Worm (Caenorhabditis elegans) whole organism, late embryonic: ENCODE data around the gene Y53G8AR.6.

ENCODE experiments used
- C08G9.2 ChIP-seq: sonication (generic microtip); optimal IDR thresholded peaks from 2 replicates; lab custom pipeline; 2016; ENCODE audit warnings: mild to moderate bottlenecking, missing genetic modification characterization, moderate library complexity, missing compliant biosample characterization
- C38D4.7 ChIP-seq: fragments of 200-800 bp; sonication (Bioruptor generic); optimal IDR thresholded peaks from 2 replicates; lab custom pipeline; 2018; ENCODE audit warnings: mild to moderate bottlenecking, missing genetic modification characterization, moderate library complexity, missing compliant biosample characterization
- F13H6.1 ChIP-seq: sonication (generic microtip); optimal IDR thresholded peaks from 2 replicates; lab custom pipeline; 2016; ENCODE audit warnings: missing genetic modification characterization, missing compliant biosample characterization
- K09A11.1 ChIP-seq: sonication (generic microtip); optimal IDR thresholded peaks from 2 replicates; lab custom pipeline; 2017; ENCODE audit warnings: antibody characterized with exemption, mild to moderate bottlenecking, missing genetic modification characterization, missing compliant biosample characterization; ENCODE audit not compliant: insufficient read depth
- ahr-1 ChIP-seq: sonication (generic microtip); optimal IDR thresholded peaks from 2 replicates; lab custom pipeline; 2016; ENCODE audit warnings: missing genetic modification characterization, missing compliant biosample characterization
- ama-1 ChIP-seq: fragments of 150-350 bp; optimal IDR thresholded peaks from 2 replicates; lab custom pipeline; 2014
- ceh-14 ChIP-seq: sonication (generic microtip); optimal IDR thresholded peaks from 2 replicates; lab custom pipeline; 2016; ENCODE audit warnings: missing genotype, missing genetic modification characterization, missing compliant biosample characterization
- ceh-2 ChIP-seq: sonication (generic microtip); optimal IDR thresholded peaks from 2 replicates; lab custom pipeline; 2016; ENCODE audit warnings: missing genotype, missing genetic modification characterization, missing compliant biosample characterization
- ceh-30 ChIP-seq: fragments of 150-350 bp; optimal IDR thresholded peaks from 2 replicates; lab custom pipeline; 2014; ENCODE audit warnings: missing biosample characterization, missing genetic modification characterization
- ceh-31 ChIP-seq: sonication (generic microtip); optimal IDR thresholded peaks from 2 replicates; lab custom pipeline; 2016; ENCODE audit warnings: missing genetic modification characterization, missing compliant biosample characterization
- ceh-34 ChIP-seq: sonication (generic microtip); optimal IDR thresholded peaks from 2 replicates; lab custom pipeline; 2016; ENCODE audit warnings: mild to moderate bottlenecking, missing genetic modification characterization, missing compliant biosample characterization
- ceh-48 ChIP-seq: sonication (generic microtip); optimal IDR thresholded peaks from 2 replicates; lab custom pipeline; 2016; ENCODE audit warnings: missing genetic modification characterization, inconsistent platforms, missing compliant biosample characterization
- che-1 ChIP-seq: sonication (generic microtip); optimal IDR thresholded peaks from 2 replicates; lab custom pipeline; 2016; ENCODE audit warnings: mild to moderate bottlenecking, missing genetic modification characterization, missing compliant biosample characterization
- dmd-4 ChIP-seq: sonication (generic microtip); optimal IDR thresholded peaks from 2 replicates; lab custom pipeline; 2016; ENCODE audit warnings: borderline replicate concordance, missing genetic modification characterization, missing compliant biosample characterization
- dve-1 ChIP-seq: sonication (generic microtip); optimal IDR thresholded peaks from 2 replicates; lab custom pipeline; 2017; ENCODE audit warnings: antibody characterized with exemption, mild to moderate bottlenecking, missing genetic modification characterization, missing compliant biosample characterization
- elt-2 ChIP-seq: sonication (generic microtip); optimal IDR thresholded peaks from 2 replicates; lab custom pipeline; 2016; ENCODE audit warnings: missing genetic modification reagents, missing genetic modification characterization, missing compliant biosample characterization
- fax-1 ChIP-seq: sonication (generic microtip); optimal IDR thresholded peaks from 2 replicates; lab custom pipeline; 2016; ENCODE audit warnings: missing genotype, missing genetic modification characterization, missing compliant biosample characterization
- fkh-6 ChIP-seq: sonication (generic microtip); optimal IDR thresholded peaks from 2 replicates; lab custom pipeline; 2016; ENCODE audit warnings: missing genetic modification characterization, missing compliant biosample characterization
- hlh-15 ChIP-seq: sonication (generic microtip); optimal IDR thresholded peaks from 2 replicates; lab custom pipeline; 2016; ENCODE audit warnings: missing genetic modification characterization, missing compliant biosample characterization
- hlh-30 ChIP-seq: sonication (generic microtip); optimal IDR thresholded peaks from 2 replicates; lab custom pipeline; 2017; ENCODE audit warnings: antibody characterized with exemption, missing genetic modification characterization, missing compliant biosample characterization; ENCODE audit not compliant: insufficient read depth
- lin-11 ChIP-seq: fragments of 200-800 bp; sonication (Bioruptor generic); optimal IDR thresholded peaks from 2 replicates; lab custom pipeline; 2018; ENCODE audit warnings: mild to moderate bottlenecking, missing genetic modification characterization, missing compliant biosample characterization
- madf-2 ChIP-seq: sonication (generic microtip); optimal IDR thresholded peaks from 2 replicates; lab custom pipeline; 2017; ENCODE audit warnings: missing genetic modification characterization, missing compliant biosample characterization
- nfya-1 ChIP-seq: sonication (generic microtip); optimal IDR thresholded peaks from 2 replicates; lab custom pipeline; 2017; ENCODE audit warnings: missing genetic modification characterization, mild to moderate bottlenecking, missing compliant biosample characterization, antibody characterized with exemption, moderate library complexity
- nhr-11 ChIP-seq: fragments of 150-350 bp; optimal IDR thresholded peaks from 2 replicates; lab custom pipeline; 2014; ENCODE audit warnings: missing biosample characterization, missing genetic modification characterization
- nhr-232 ChIP-seq: sonication (generic microtip); optimal IDR thresholded peaks from 2 replicates; lab custom pipeline; 2016; ENCODE audit warnings: missing genetic modification characterization, missing compliant biosample characterization
- npax-4 ChIP-seq: sonication (generic microtip); optimal IDR thresholded peaks from 2 replicates; lab custom pipeline; 2016; ENCODE audit warnings: missing genetic modification characterization, missing compliant biosample characterization
- pag-3 ChIP-seq: sonication (generic microtip); optimal IDR thresholded peaks from 2 replicates; lab custom pipeline; 2016; ENCODE audit warnings: missing compliant biosample characterization, missing genetic modification characterization, borderline replicate concordance
- pat-9 ChIP-seq: fragments of 200-800 bp; sonication (Bioruptor generic); optimal IDR thresholded peaks from 2 replicates; lab custom pipeline; 2018; ENCODE audit warnings: mild to moderate bottlenecking, missing genetic modification characterization, moderate library complexity, missing compliant biosample characterization
- pax-1 ChIP-seq: fragments of 150-350 bp; optimal IDR thresholded peaks from 2 replicates; lab custom pipeline; 2014; ENCODE audit warnings: missing biosample characterization, missing genetic modification characterization
- pha-4 ChIP-seq: fragments of 150-350 bp; optimal IDR thresholded peaks from 2 replicates; lab custom pipeline; 2018; ENCODE audit warnings: missing biosample characterization, missing genetic modification reagents, missing genetic modification characterization
- tbx-7 ChIP-seq: sonication (generic microtip); optimal IDR thresholded peaks from 2 replicates; lab custom pipeline; 2016; ENCODE audit warnings: missing genotype, missing genetic modification characterization, missing compliant biosample characterization
- ttx-3 ChIP-seq: sonication (generic microtip); optimal IDR thresholded peaks from 2 replicates; lab custom pipeline; 2016; ENCODE audit warnings: missing genetic modification reagents, missing genetic modification characterization, missing compliant biosample characterization
- unc-3 ChIP-seq, 2 experiments: fragments of 200-800 bp in 1 of 2; sonication (Bioruptor generic) in 1 of 2; sonication (generic microtip) in 1 of 2; conservative IDR thresholded peaks in 1 of 2; optimal IDR thresholded peaks in 1 of 2; 2 replicates each; pipeline versions ENCODE4 v1.3.6 to Lab custom; 2016 to 2022; ENCODE audit warnings: missing compliant biosample characterization in 2 of 2, missing genetic modification characterization in 2 of 2, missing genetic modification reagents in 1 of 2
- unc-42 ChIP-seq: sonication (generic microtip); optimal IDR thresholded peaks from 2 replicates; lab custom pipeline; 2016; ENCODE audit warnings: missing genotype, missing genetic modification characterization, missing compliant biosample characterization
- unc-86 ChIP-seq: sonication (generic microtip); optimal IDR thresholded peaks from 2 replicates; lab custom pipeline; 2016; ENCODE audit warnings: missing genetic modification characterization, missing compliant biosample characterization

The Y53G8AR.6 gene

DNA sequence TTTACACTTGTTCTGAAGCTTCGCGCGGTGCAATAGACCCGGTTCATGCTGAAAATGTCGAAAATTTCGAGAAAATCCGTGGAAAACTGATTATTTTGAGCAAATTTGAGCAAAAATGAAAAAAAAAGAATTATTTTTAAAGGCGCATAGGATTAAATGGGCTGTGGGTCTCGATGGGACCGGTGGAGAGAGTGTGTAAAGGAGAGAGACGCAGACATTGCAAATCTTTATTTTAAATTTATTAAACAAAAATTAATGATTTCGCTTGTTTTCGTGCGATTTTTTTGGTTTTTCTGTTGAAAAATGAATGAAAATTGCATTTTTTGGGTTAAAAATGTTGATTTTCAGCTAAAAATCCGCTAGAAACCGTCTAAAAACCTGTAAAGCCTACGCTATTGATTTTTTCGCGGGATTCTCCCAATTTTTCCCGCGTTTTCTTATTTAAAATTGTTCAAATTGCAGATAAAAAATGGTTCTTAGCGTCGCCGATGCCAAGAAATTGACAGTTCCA lies at the start of gene Y53G8AR.6, which contains the start of gene Y53G8AR.8:
Y53G8AR.6 (plus strand) TSS at position 461 of the 511 bp plus-strand sequence.
Y53G8AR.8 (minus strand) TSS at position 48 of the 511 bp plus-strand sequence.
- no peak for TF ChIP-seq pat-9 (tag; lab: Kevin White, UChicago)
- TF ChIP-seq nhr-11: no peak
- no peak for TF ChIP-seq fkh-6 (tag; lab: Kevin White, UChicago)
- TF ChIP-seq unc-3 (GFP tag; conservative IDR thresholded peaks at IDR 0.05; lab: Robert Waterston, UW): no peak
- TF ChIP-seq unc-3 (tag; optimal IDR thresholded peaks at IDR 0.05; lab: Kevin White, UChicago): no peak
- no peak for TF ChIP-seq tbx-7 (tag; lab: Kevin White, UChicago)
- TF ChIP-seq ceh-31: no peak
- no peak for TF ChIP-seq hlh-15 (tag; lab: Kevin White, UChicago)
- TF ChIP-seq unc-42 (tag; lab: Kevin White, UChicago): peak; percentile 74
- TF ChIP-seq pax-1 (tag; lab: Kevin White, UChicago): peak; percentile 4
- TF ChIP-seq ahr-1 (tag; lab: Kevin White, UChicago): no peak
- TF ChIP-seq pag-3: no peak
- TF ChIP-seq unc-86 (tag; lab: Kevin White, UChicago): no peak
- TF ChIP-seq lin-11 (tag; lab: Kevin White, UChicago): no peak
- TF ChIP-seq fax-1 (tag; lab: Kevin White, UChicago): no peak
- TF ChIP-seq dmd-4 (tag; lab: Kevin White, UChicago): no peak

DNA sequence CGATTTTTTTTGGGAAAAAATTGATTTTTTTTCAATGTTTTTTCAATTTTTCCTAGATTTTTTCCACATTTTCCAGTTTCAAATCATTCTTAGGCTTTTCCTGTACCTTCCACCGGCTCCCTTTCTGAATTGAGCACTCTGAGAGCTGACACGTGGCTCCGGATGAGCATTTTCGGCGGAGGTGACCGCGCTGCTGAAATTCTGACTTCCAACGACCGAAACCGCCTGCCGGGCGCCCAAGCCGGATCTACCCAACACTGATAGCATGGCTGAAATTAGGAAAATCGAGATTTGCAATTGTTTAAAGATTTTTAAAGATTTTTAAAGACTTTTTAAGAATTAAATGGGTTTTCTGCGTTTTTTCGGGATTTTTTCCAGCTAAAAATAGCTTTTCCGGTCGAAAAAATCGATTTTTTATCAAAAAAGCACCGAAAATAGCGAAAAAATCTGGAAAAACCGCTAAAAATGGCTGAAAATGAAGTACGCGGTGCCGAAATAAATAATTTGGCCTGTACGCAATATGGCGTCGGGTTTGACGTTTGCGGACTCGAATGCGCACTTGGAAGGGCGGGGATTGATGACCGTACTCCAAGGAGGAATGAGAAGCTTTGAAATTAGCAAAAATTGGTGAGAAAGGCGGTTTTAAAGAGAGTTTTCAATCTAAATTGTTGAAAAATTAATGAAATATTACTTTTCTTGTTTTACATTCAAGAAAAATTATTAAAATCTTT lies 46.1 kb upstream of the Y53G8AR.6 start, which contains the start of gene nduf-9:
nduf-9 (minus strand) TSS at position 269 of the 731 bp plus-strand sequence.
- TF ChIP-seq K09A11.1 (tag; lab: Kevin White, UChicago) (no peak), ceh-34 (tag; lab: Kevin White, UChicago) (no peak), ceh-30 (tag; lab: Kevin White, UChicago) (peak; percentile 50), dve-1 (tag; lab: Kevin White, UChicago) (no peak), nfya-1 (tag; lab: Kevin White, UChicago) (peak; percentile 69), ama-1 (no peak), unc-42 (tag; lab: Kevin White, UChicago) (peak; percentile 47), pat-9 (tag; lab: Kevin White, UChicago) (no peak), hlh-15 (tag; lab: Kevin White, UChicago) (no peak), F13H6.1 (no peak), pha-4 (no peak), madf-2 (no peak), ceh-2 (tag; lab: Kevin White, UChicago) (no peak), ceh-14 (tag; lab: Kevin White, UChicago) (no peak), npax-4 (tag; lab: Kevin White, UChicago) (no peak), C08G9.2 (tag; lab: Kevin White, UChicago) (peak; percentile 24), elt-2 (tag; lab: Kevin White, UChicago) (peak; percentile 12), ttx-3 (tag; lab: Kevin White, UChicago) (no peak), hlh-30 (tag; lab: Kevin White, UChicago) (no peak)

DNA sequence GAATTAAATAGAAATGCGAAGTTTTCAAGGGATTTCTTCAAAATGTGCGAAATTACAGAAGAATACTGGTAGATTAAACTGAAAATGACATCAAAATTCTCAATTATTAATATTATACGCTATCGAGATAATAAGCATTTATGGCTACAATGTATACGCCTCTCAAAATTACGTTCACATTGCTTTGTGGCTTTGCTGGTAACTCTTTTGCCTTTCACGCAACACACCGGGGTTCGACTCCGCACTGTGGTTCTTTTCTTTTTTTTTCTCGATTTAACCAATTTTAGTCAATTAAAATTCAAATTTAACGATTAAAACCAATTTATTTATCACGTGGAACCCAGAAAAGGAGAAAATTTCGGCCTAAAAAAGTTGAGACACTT lies 45.5 kb upstream of the Y53G8AR.6 start:
- TF ChIP-seq C38D4.7 (GFP tag; lab: Kevin White, UChicago) (peak; percentile 33), tbx-7 (tag; lab: Kevin White, UChicago) (no peak), pax-1 (tag; lab: Kevin White, UChicago) (no peak), ceh-48 (tag; lab: Kevin White, UChicago) (peak; percentile 15), unc-86 (tag; lab: Kevin White, UChicago) (peak; percentile 12), nhr-232 (tag; lab: Kevin White, UChicago) (no peak), che-1 (tag; lab: Kevin White, UChicago) (peak; percentile 19)
